Worm (Caenorhabditis elegans) whole organism, mixed stage, embryonic: ENCODE results near the gene F54F2.6.
A peak's percentile ranks its signal among the peaks of the same experiment; 100 is the strongest.

Experiments used
- M03D4.4 ChIP-seq: sonication (generic microtip); optimal IDR thresholded peaks from 2 replicates; lab custom pipeline; 2017; ENCODE audit warnings: mild to moderate bottlenecking, missing genetic modification characterization, missing compliant biosample characterization
- bed-3 ChIP-seq: fragments of 200-800 bp; sonication (Bioruptor generic); optimal IDR thresholded peaks from 3 replicates; lab custom pipeline; 2018; ENCODE audit warnings: mild to moderate bottlenecking, missing genetic modification characterization, moderate library complexity, missing compliant biosample characterization
- blmp-1 ChIP-seq: fragments of 150-350 bp; optimal IDR thresholded peaks from 2 replicates; lab custom pipeline; 2014; ENCODE audit warnings: missing biosample characterization, missing genetic modification characterization
- ceh-39 ChIP-seq: fragments of 150-350 bp; optimal IDR thresholded peaks from 2 replicates; lab custom pipeline; 2014; ENCODE audit warnings: missing biosample characterization, missing genetic modification characterization
- ceh-43 ChIP-seq: fragments of 200-800 bp; sonication (Bioruptor generic); optimal IDR thresholded peaks from 2 replicates; lab custom pipeline; 2018; ENCODE audit warnings: mild to moderate bottlenecking, missing genetic modification characterization, moderate library complexity, missing compliant biosample characterization
- ceh-83 ChIP-seq: fragments of 200-800 bp; sonication (Bioruptor generic); optimal IDR thresholded peaks from 2 replicates; lab custom pipeline; 2018; ENCODE audit warnings: mild to moderate bottlenecking, missing genetic modification characterization, missing compliant biosample characterization
- ces-1 ChIP-seq: fragments of 150-350 bp; optimal IDR thresholded peaks from 2 replicates; lab custom pipeline; 2014; ENCODE audit warnings: missing biosample characterization, missing genetic modification reagents, missing genetic modification characterization
- cnd-1 ChIP-seq: fragments of 200-800 bp; sonication (Bioruptor generic); optimal IDR thresholded peaks from 2 replicates; lab custom pipeline; 2018; ENCODE audit warnings: mild to moderate bottlenecking, missing genetic modification characterization, missing compliant biosample characterization
- drap-1 ChIP-seq: fragments of 200-800 bp; sonication (Bioruptor generic); optimal IDR thresholded peaks from 3 replicates; lab custom pipeline; 2018; ENCODE audit warnings: mild to moderate bottlenecking, missing genetic modification characterization, missing compliant biosample characterization
- elt-1 ChIP-seq: sonication (generic microtip); optimal IDR thresholded peaks from 2 replicates; lab custom pipeline; 2017; ENCODE audit warnings: missing genetic modification characterization, mild to moderate bottlenecking, missing compliant biosample characterization, antibody characterized with exemption, moderate library complexity, borderline replicate concordance; ENCODE audit not compliant: insufficient read depth
- elt-3 ChIP-seq: fragments of 150-350 bp; optimal IDR thresholded peaks from 2 replicates; lab custom pipeline; 2014; ENCODE audit warnings: missing biosample characterization, missing genetic modification characterization
- flh-1 ChIP-seq: fragments of 200-800 bp; sonication (Bioruptor generic); optimal IDR thresholded peaks from 2 replicates; lab custom pipeline; 2018; ENCODE audit warnings: mild to moderate bottlenecking, missing genetic modification characterization, moderate library complexity, missing compliant biosample characterization
- ham-2 ChIP-seq: fragments of 200-800 bp; sonication (Bioruptor generic); optimal IDR thresholded peaks from 2 replicates; lab custom pipeline; 2018; ENCODE audit warnings: mild to moderate bottlenecking, missing genetic modification characterization, missing compliant biosample characterization
- hlh-1 ChIP-seq: fragments of 150-350 bp; optimal IDR thresholded peaks from 2 replicates; lab custom pipeline; 2014; ENCODE audit warnings: missing biosample characterization, missing genetic modification reagents, missing genetic modification characterization
- lin-13 ChIP-seq: fragments of 150-350 bp; optimal IDR thresholded peaks from 2 replicates; lab custom pipeline; 2014; ENCODE audit warnings: missing biosample characterization, missing genetic modification characterization
- lin-32 ChIP-seq: fragments of 200-800 bp; sonication (Bioruptor generic); optimal IDR thresholded peaks from 2 replicates; lab custom pipeline; 2018; ENCODE audit warnings: mild to moderate bottlenecking, missing genetic modification characterization, missing compliant biosample characterization
- lsy-2 ChIP-seq: fragments of 150-350 bp; optimal IDR thresholded peaks from 2 replicates; lab custom pipeline; 2014; ENCODE audit warnings: missing biosample characterization, missing genetic modification characterization
- mab-5 ChIP-seq: fragments of 150-350 bp; optimal IDR thresholded peaks from 2 replicates; lab custom pipeline; 2014; ENCODE audit warnings: missing biosample characterization, missing genetic modification characterization
- mep-1 ChIP-seq: fragments of 150-350 bp; optimal IDR thresholded peaks from 2 replicates; lab custom pipeline; 2017; ENCODE audit warnings: missing biosample characterization, missing genetic modification reagents, missing genetic modification characterization, inconsistent platforms
- mls-2 ChIP-seq: sonication (generic microtip); optimal IDR thresholded peaks from 2 replicates; lab custom pipeline; 2016; ENCODE audit warnings: mild to moderate bottlenecking, missing genetic modification characterization, moderate library complexity, missing compliant biosample characterization
- nhr-12 ChIP-seq: fragments of 150-350 bp; optimal IDR thresholded peaks from 2 replicates; lab custom pipeline; 2014; ENCODE audit warnings: missing biosample characterization, missing genetic modification characterization
- nhr-237 ChIP-seq: fragments of 150-350 bp; optimal IDR thresholded peaks from 2 replicates; lab custom pipeline; 2014; ENCODE audit warnings: missing biosample characterization, missing genetic modification characterization
- nhr-28 ChIP-seq: fragments of 150-350 bp; optimal IDR thresholded peaks from 2 replicates; lab custom pipeline; 2014; ENCODE audit warnings: missing biosample characterization, missing genetic modification characterization
- nhr-76 ChIP-seq: sonication (generic microtip); optimal IDR thresholded peaks from 2 replicates; lab custom pipeline; 2017; ENCODE audit warnings: missing biosample characterization, missing genetic modification characterization
- pha-4 ChIP-seq: fragments of 150-350 bp; optimal IDR thresholded peaks from 2 replicates; lab custom pipeline; 2018; ENCODE audit warnings: missing biosample characterization, missing genetic modification reagents, missing genetic modification characterization
- sem-2 ChIP-seq: fragments of 200-800 bp; sonication (Bioruptor generic); optimal IDR thresholded peaks from 2 replicates; lab custom pipeline; 2018; ENCODE audit warnings: mild to moderate bottlenecking, missing genetic modification characterization, missing compliant biosample characterization
- sptf-1 ChIP-seq: sonication (generic microtip); optimal IDR thresholded peaks from 2 replicates; lab custom pipeline; 2017; ENCODE audit warnings: mild to moderate bottlenecking, missing genetic modification characterization, moderate library complexity, missing compliant biosample characterization
- tbx-8 ChIP-seq: fragments of 200-800 bp; sonication (Bioruptor generic); optimal IDR thresholded peaks from 2 replicates; lab custom pipeline; 2018; ENCODE audit warnings: mild to moderate bottlenecking, missing genetic modification characterization, moderate library complexity, missing compliant biosample characterization
- unc-120 ChIP-seq: sonication (generic microtip); optimal IDR thresholded peaks from 2 replicates; lab custom pipeline; 2017; ENCODE audit warnings: missing genetic modification characterization, missing compliant biosample characterization; ENCODE audit not compliant: poor library complexity, severe bottlenecking
- unc-39 ChIP-seq: fragments of 150-350 bp; optimal IDR thresholded peaks from 2 replicates; lab custom pipeline; 2014; ENCODE audit warnings: missing biosample characterization, missing genetic modification characterization
- zip-8 ChIP-seq: fragments of 150-350 bp; optimal IDR thresholded peaks from 2 replicates; lab custom pipeline; 2014; ENCODE audit warnings: missing biosample characterization, missing genetic modification characterization

Gene F54F2.6

DNA sequence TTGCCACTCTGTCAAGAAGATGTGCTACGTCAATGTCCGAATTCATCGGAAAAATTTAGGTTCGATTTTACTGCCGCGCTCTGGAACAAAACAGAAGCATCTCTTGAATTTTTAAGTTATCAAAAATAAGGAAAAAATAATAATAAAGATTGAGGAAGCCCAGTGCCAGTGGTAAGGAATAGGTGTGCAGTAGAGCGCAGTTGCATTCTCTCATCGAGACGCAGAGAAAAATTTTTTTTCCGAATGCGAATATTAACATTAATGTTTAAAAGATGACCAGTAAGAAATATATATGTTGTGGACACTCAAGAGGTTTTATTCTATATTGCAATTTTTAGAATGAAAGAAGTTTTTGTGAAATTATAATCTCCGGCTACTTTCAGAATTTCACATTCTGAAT lies 47.2 kb upstream of the F54F2.6 start:
- TF ChIP-seq nhr-237 (tag; lab: Kevin White, UChicago) (peak; percentile 40), mls-2 (tag; lab: Kevin White, UChicago) (no peak), M03D4.4 (tag; lab: Kevin White, UChicago) (no peak), lsy-2 (tag; lab: Kevin White, UChicago) (peak; percentile 26), cnd-1 (tag; lab: Kevin White, UChicago) (peak; percentile 15), ces-1 (GFP tag; lab: Kevin White, UChicago) (peak; percentile 24), mep-1 (tag; lab: Kevin White, UChicago) (peak; percentile 57), pha-4 (peak; percentile 8)

DNA sequence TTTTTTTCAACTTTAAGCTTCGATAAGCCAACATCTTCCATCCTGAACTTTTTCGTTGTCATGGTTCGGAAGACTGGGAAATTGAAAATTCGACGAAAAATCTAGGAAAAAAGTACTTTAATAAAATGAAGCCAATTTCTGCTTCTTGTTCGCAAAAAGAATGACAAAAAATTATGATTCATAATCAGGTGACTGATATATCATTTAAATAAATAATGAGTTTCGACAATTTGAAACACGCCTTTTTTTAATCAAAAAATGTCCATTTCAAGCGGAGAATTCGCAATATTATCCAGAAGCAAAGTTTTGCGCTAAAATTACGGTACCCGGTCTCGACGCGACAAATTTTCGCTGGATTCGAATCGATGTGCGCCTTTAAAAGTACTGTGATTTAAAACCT lies 44.6 kb upstream of the F54F2.6 start, which contains the start of gene F44E2.6:
TSS of gene F44E2.6 (minus strand) at position 101 of the 400 bp plus-strand sequence.
- no peak for TF ChIP-seq pha-4
- no peak for TF ChIP-seq sptf-1
- TF ChIP-seq ceh-43 (GFP tag; lab: Kevin White, UChicago) = no peak
- no peak for TF ChIP-seq ceh-39 (tag; lab: Kevin White, UChicago)
- TF ChIP-seq nhr-28 (tag; lab: Kevin White, UChicago) = no peak
- no peak for TF ChIP-seq M03D4.4 (tag; lab: Kevin White, UChicago)
- no peak for TF ChIP-seq tbx-8 (GFP tag; lab: Kevin White, UChicago)
- no peak for TF ChIP-seq unc-120 (tag; lab: Kevin White, UChicago)
- no peak for TF ChIP-seq ces-1 (GFP tag; lab: Kevin White, UChicago)
- no peak for TF ChIP-seq mab-5 (tag; lab: Kevin White, UChicago)
- TF ChIP-seq lin-13 (tag; lab: Kevin White, UChicago) = no peak
- no peak for TF ChIP-seq bed-3
- no peak for TF ChIP-seq lsy-2 (tag; lab: Kevin White, UChicago)
- TF ChIP-seq ceh-83 = no peak
- no peak for TF ChIP-seq unc-39 (tag; lab: Kevin White, UChicago)
- no peak for TF ChIP-seq zip-8
- no peak for TF ChIP-seq hlh-1 (tag; lab: Kevin White, UChicago)
- TF ChIP-seq drap-1 (GFP tag; lab: Kevin White, UChicago) = no peak

DNA sequence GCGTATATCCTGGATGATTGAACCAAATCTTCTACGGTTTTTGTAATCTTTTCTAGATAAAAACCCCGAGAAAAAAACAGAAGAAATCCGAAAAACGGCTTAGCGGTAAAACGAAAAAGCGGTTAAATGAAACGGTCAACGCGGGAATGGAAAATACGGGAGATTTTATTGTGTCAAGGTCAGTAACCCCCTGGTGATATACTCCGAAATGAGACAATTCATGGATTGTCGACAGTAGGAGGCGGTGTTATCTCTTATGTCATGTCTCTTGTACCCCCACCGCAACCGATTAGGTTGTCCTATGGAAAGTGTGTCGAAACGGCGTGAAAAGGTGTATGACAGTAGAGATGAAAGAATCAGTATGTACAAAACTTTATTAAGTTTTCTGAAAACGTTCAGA lies 43.6 kb upstream of the F54F2.6 start:
- no peak for TF ChIP-seq elt-3 (tag; lab: Kevin White, UChicago)
- no peak for TF ChIP-seq zip-8
- TF ChIP-seq lsy-2 (tag; lab: Kevin White, UChicago) = no peak
- TF ChIP-seq nhr-76 (tag; lab: Kevin White, UChicago) = no peak
- TF ChIP-seq blmp-1 (tag; lab: Kevin White, UChicago) = no peak
- no peak for TF ChIP-seq nhr-12 (tag; lab: Kevin White, UChicago)
- TF ChIP-seq mep-1 (tag; lab: Kevin White, UChicago) = no peak
- TF ChIP-seq unc-120 (tag; lab: Kevin White, UChicago) = no peak
- TF ChIP-seq hlh-1 (tag; lab: Kevin White, UChicago) = no peak
- TF ChIP-seq sem-2 (GFP tag; lab: Kevin White, UChicago) = no peak
- no peak for TF ChIP-seq ham-2 (GFP tag; lab: Kevin White, UChicago)
- TF ChIP-seq drap-1 (GFP tag; lab: Kevin White, UChicago) = no peak
- TF ChIP-seq lin-32 (GFP tag; lab: Kevin White, UChicago) = no peak
- TF ChIP-seq M03D4.4 (tag; lab: Kevin White, UChicago) = no peak
- no peak for TF ChIP-seq nhr-28 (tag; lab: Kevin White, UChicago)
- no peak for TF ChIP-seq ceh-39 (tag; lab: Kevin White, UChicago)

DNA sequence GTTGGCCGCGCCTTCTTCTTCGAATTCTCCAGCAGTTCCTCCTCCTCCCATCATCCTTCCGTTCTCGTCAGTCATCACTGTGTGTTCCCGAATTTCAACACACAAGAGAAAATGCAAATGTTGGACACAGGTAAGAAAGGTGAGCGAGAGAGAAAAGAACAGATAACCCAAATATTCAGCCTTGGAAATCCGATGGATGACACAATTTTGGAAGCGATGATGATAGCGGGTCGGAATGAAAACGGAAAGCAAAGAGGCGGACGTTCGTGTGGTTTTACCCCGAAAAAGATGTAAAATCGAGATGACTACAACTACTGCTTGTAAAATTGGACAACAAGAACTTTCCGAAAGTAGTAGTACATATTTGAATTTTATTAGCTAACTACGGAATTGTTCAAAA lies 39.3 kb upstream of the F54F2.6 start:
- TF ChIP-seq drap-1 (GFP tag; lab: Kevin White, UChicago) (no peak), lsy-2 (tag; lab: Kevin White, UChicago) (no peak), elt-3 (tag; lab: Kevin White, UChicago) (no peak), nhr-76 (tag; lab: Kevin White, UChicago) (no peak), mab-5 (tag; lab: Kevin White, UChicago) (no peak), ces-1 (GFP tag; lab: Kevin White, UChicago) (no peak), M03D4.4 (tag; lab: Kevin White, UChicago) (no peak), unc-39 (tag; lab: Kevin White, UChicago) (no peak), elt-1 (tag; lab: Kevin White, UChicago) (peak; percentile 26), ceh-43 (GFP tag; lab: Kevin White, UChicago) (no peak), flh-1 (GFP tag; lab: Kevin White, UChicago) (no peak), nhr-12 (tag; lab: Kevin White, UChicago) (no peak), sptf-1 (no peak), ham-2 (GFP tag; lab: Kevin White, UChicago) (peak; percentile 77)
